Worm (Caenorhabditis elegans) whole organism, mixed stage, embryonic: Measurements from ENCODE around the gene M02D8.7.

Experiments
- drap-1 ChIP-seq: fragments of 200-800 bp; sonication (Bioruptor generic); optimal IDR thresholded peaks from 3 replicates; lab custom pipeline; 2018; ENCODE audit warnings: mild to moderate bottlenecking, missing genetic modification characterization, missing compliant biosample characterization
- mls-2 ChIP-seq: sonication (generic microtip); optimal IDR thresholded peaks from 2 replicates; lab custom pipeline; 2016; ENCODE audit warnings: mild to moderate bottlenecking, missing genetic modification characterization, moderate library complexity, missing compliant biosample characterization
- snpc-4 ChIP-seq: fragments of 150-350 bp; optimal IDR thresholded peaks from 2 replicates; lab custom pipeline; 2014; ENCODE audit warnings: missing biosample characterization, missing genetic modification characterization

DNA sequence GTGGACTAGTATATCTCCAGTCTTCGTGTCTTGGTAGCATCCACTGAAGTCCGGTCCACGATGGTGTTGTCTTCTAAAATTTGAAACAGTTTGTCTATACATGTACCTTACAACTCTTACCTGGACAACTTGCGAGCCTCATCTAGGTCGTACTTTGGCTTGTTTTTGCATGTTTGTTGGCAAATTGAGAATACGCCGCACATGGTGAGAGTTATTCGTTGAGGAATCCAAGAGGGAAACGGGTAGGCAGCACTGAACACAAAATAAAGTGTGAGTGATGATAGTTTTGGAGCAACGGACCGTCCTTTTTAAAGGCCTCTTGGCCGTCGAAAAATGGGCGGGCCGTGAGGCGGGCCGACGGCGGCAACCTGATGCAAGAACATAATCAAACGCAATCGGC lies 7.9 kb upstream of the M02D8.7 start, which contains the start of gene asns-2:
- TF ChIP-seq drap-1 (GFP tag; lab: Kevin White, UChicago) (no peak), snpc-4 (tag; lab: Kevin White, UChicago) (no peak), mls-2 (no peak)
